Worm (Caenorhabditis elegans): ENCODE measurements around the gene F21D5.7.

DNA sequence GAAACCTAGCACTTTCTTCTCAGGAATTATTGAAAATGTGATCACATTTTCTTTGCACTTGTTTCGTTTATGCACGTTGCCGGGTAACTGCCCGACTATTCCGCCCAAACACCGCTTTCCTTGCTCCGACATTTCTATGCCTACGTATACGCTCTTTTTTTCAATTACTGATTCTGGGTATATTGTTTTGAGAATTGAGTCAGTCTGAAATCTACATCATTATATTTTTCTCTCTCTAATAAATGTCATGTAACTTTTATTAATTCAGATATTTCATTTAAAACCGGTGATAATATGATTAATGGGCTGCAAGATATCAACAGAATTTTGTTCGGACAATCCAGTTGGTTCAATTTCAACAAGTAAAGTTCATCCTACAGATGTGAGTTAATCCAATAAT lies 46.1 kb downstream of the F21D5.7 start, which contains the start of gene ttll-11:
- TF ChIP-seq ama-1 (optimal IDR thresholded peaks at IDR 0.05): no peak
- TF ChIP-seq unc-55 (GFP tag; optimal IDR thresholded peaks at IDR 0.05): no peak
- no peak for TF ChIP-seq unc-39 (tag; optimal IDR thresholded peaks at IDR 0.05)
- no peak for TF ChIP-seq elt-3 (tag; optimal IDR thresholded peaks at IDR 0.05)
- TF ChIP-seq mdl-1 (tag; optimal IDR thresholded peaks at IDR 0.05): no peak
- TF ChIP-seq nhr-77 (tag; optimal IDR thresholded peaks at IDR 0.05): no peak
- no peak for TF ChIP-seq zag-1 (tag; optimal IDR thresholded peaks at IDR 0.05)
- TF ChIP-seq ztf-4 (tag; optimal IDR thresholded peaks at IDR 0.05): no peak
- TF ChIP-seq nhr-10 (tag; optimal IDR thresholded peaks at IDR 0.05): no peak
- TF ChIP-seq egl-27 (tag; optimal IDR thresholded peaks at IDR 0.05): no peak
- TF ChIP-seq skn-1 (tag; optimal IDR thresholded peaks at IDR 0.05): no peak
- TF ChIP-seq elt-1 (tag; optimal IDR thresholded peaks at IDR 0.05): no peak

Measured in whole organism, L2 larva.